Worm (Caenorhabditis elegans): ENCODE results near the gene bmk-1.

The bmk-1 gene

DNA sequence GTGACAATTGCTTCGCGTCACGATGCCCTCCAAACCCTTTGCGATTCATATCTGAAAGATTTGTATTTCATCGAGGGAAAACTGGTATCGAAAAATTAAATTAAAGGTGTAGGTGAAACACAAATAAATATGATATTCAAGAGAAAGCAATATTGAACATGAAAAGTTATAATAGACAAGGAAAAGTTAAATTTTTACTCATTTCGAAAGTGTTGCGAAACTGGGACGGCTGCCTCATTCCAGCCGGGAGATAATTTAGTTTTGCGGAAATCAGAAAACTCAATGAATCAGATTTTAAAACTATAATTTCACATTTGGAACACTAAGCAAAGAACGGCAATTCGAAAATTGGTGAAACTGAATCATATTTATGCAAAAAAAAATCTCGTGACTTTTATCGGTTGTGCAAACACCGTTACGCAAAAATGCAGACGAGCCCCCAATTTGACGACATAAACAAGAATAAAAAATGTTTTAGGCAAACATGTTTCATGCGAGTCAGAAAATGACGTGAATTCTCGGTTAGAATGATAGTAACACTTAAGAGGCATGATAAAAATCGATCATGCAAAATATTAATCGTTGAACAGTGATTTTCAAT, 41.7 kb downstream of the bmk-1 start, which contains the start of the genes nxf-1 and C15H11.11:
Gene nxf-1 (minus strand): TSS at position 51 of the 601 bp plus-strand sequence.
Gene C15H11.11 (plus strand): TSS at position 536 of the 601 bp plus-strand sequence.
- TF ChIP-seq ceh-82 (tag; optimal IDR thresholded peaks at IDR 0.05) (no peak), mdl-1 (tag; optimal IDR thresholded peaks at IDR 0.05) (peak in 1 of 2 experiments; percentile 71), dve-1 (tag; optimal IDR thresholded peaks at IDR 0.05; ENCODE audit: insufficient read depth) (peak; percentile 80), spr-1 (tag; optimal IDR thresholded peaks at IDR 0.05) (peak; percentile 35), tra-1 (GFP tag; IDR thresholded peaks at IDR 0.05) (0 out of 2 replicates have a peak, but pooled peaks have one; percentile 43), ztf-7 (tag; optimal IDR thresholded peaks at IDR 0.05) (peak; percentile 74), sdz-12 (GFP tag; optimal IDR thresholded peaks at IDR 0.05) (no peak), T20F7.1 (GFP tag; optimal IDR thresholded peaks at IDR 0.05) (peak; percentile 81), nhr-25 (tag; optimal IDR thresholded peaks at IDR 0.05; ENCODE audit: borderline replicate concordance, insufficient read depth) (no peak), hif-1 (tag; optimal IDR thresholded peaks at IDR 0.05) (peak in 1 of 2 experiments; percentile 49), Y5F2A.4 (GFP tag; optimal IDR thresholded peaks at IDR 0.05) (no peak), F37D6.2 (tag; optimal IDR thresholded peaks at IDR 0.05) (no peak), aly-2 (tag; optimal IDR thresholded peaks at IDR 0.05) (no peak), lin-15B (tag; optimal IDR thresholded peaks at IDR 0.05) (no peak), nhr-10 (tag; optimal IDR thresholded peaks at IDR 0.05) (no peak), nhr-76 (tag; optimal IDR thresholded peaks at IDR 0.05) (no peak), duxl-1 (tag; optimal IDR thresholded peaks at IDR 0.05; ENCODE audit: poor library complexity) (peak; percentile 39), dpl-1 (GFP tag; optimal IDR thresholded peaks at IDR 0.05) (peak; percentile 68), fkh-10 (GFP tag; optimal IDR thresholded peaks at IDR 0.05) (no peak), Y105C5A.15 (GFP tag; IDR thresholded peaks at IDR 0.05) (no peak), nhr-77 (tag; optimal IDR thresholded peaks at IDR 0.05) (peak; percentile 76), daf-16 (GFP tag; optimal IDR thresholded peaks at IDR 0.05) (peak; percentile 39 to 74), daf-16 (tag; optimal IDR thresholded peaks at IDR 0.05) (peak; percentile 99), lin-1 (GFP tag; IDR thresholded peaks at IDR 0.05) (peak; percentile 62; the same call in 1 of the 2 replicates), ama-1 (optimal IDR thresholded peaks at IDR 0.05) (peak; percentile 49), mxl-3 (GFP tag; optimal IDR thresholded peaks at IDR 0.05) (peak; percentile 14), nhr-48 (tag; optimal IDR thresholded peaks at IDR 0.05) (peak; percentile 40), lin-38 (GFP tag; IDR thresholded peaks at IDR 0.05) (peak; percentile 72), pqm-1 (tag; optimal IDR thresholded peaks at IDR 0.05) (peak; percentile 33), lin-39 (tag; optimal IDR thresholded peaks at IDR 0.05) (no peak), rbr-2 (tag; optimal IDR thresholded peaks at IDR 0.05) (peak; percentile 14), mes-2 (tag; optimal IDR thresholded peaks at IDR 0.05; ENCODE audit: poor library complexity, severe bottlenecking) (peak; percentile 76), php-3 (GFP tag; IDR thresholded peaks at IDR 0.05) (peak; percentile 75; the same call in 1 of the 2 replicates), zfp-3 (GFP tag; conservative IDR thresholded peaks at IDR 0.05) (no peak), hlh-11 (tag; optimal IDR thresholded peaks at IDR 0.05) (peak; percentile 84), nhr-6 (tag; optimal IDR thresholded peaks at IDR 0.05) (peak; percentile 73), zag-1 (tag; optimal IDR thresholded peaks at IDR 0.05) (no peak), T26A8.4 (GFP tag; IDR thresholded peaks at IDR 0.05) (peak; percentile 60), nhr-28 (tag; optimal IDR thresholded peaks at IDR 0.05) (peak; percentile 50), lsy-2 (tag; optimal IDR thresholded peaks at IDR 0.05) (peak in 1 of 2 experiments; percentile 82), nhr-42 (GFP tag; IDR thresholded peaks at IDR 0.05) (no peak), dmd-6 (GFP tag; IDR thresholded peaks at IDR 0.05) (peak; percentile 81), arid-1 (GFP tag; conservative IDR thresholded peaks at IDR 0.05) (peak; percentile 58; the same call in 1 of the 2 replicates), hmg-1.1 (GFP tag; IDR thresholded peaks at IDR 0.05) (peak; percentile 43; the same call in 1 of the 2 replicates), ceh-20 (GFP tag; IDR thresholded peaks at IDR 0.05) (0 out of 2 replicates have a peak, but pooled peaks have one; percentile 28), hlh-30 (tag; optimal IDR thresholded peaks at IDR 0.05; ENCODE audit: insufficient read depth) (peak; percentile 99), nhr-111 (GFP tag; optimal IDR thresholded peaks at IDR 0.05) (no peak), nhr-102 (tag; optimal IDR thresholded peaks at IDR 0.05) (peak; percentile 72), mep-1 (tag; optimal IDR thresholded peaks at IDR 0.05) (peak; percentile 78)

All from whole organism, L4 larva.